Worm (Caenorhabditis elegans) whole organism, L2 larva: Measurements from ENCODE around the gene srg-38.

Experiments
- C34F6.9 ChIP-seq: fragments of 150-350 bp; optimal IDR thresholded peaks from 2 replicates; lab custom pipeline; 2014; ENCODE audit warnings: missing biosample characterization, missing genetic modification characterization
- R02D3.7 ChIP-seq: fragments of 150-350 bp; optimal IDR thresholded peaks from 2 replicates; lab custom pipeline; 2014; ENCODE audit warnings: missing biosample characterization, missing genetic modification characterization
- Y55F3AM.14 ChIP-seq: fragments of 200-800 bp; sonication (Bioruptor generic); optimal IDR thresholded peaks from 2 replicates; lab custom pipeline; 2018; ENCODE audit warnings: mild to moderate bottlenecking, missing genetic modification characterization, missing compliant biosample characterization
- ZK546.5 ChIP-seq: sonication (generic microtip); optimal IDR thresholded peaks from 2 replicates; lab custom pipeline; 2017; ENCODE audit warnings: missing biosample characterization, missing genetic modification characterization
- alr-1 ChIP-seq: fragments of 150-350 bp; optimal IDR thresholded peaks from 2 replicates; lab custom pipeline; 2014; ENCODE audit warnings: missing biosample characterization, missing genetic modification characterization
- aly-2 ChIP-seq: fragments of 150-350 bp; optimal IDR thresholded peaks from 2 replicates; lab custom pipeline; 2014; ENCODE audit warnings: missing biosample characterization, missing genetic modification characterization
- ama-1 ChIP-seq: fragments of 150-350 bp; optimal IDR thresholded peaks from 2 replicates; lab custom pipeline; 2018; ENCODE audit warnings: inconsistent platforms
- blmp-1 ChIP-seq: sonication (generic microtip); optimal IDR thresholded peaks from 2 replicates; lab custom pipeline; 2017; ENCODE audit warnings: missing genetic modification characterization, mild to moderate bottlenecking, missing compliant biosample characterization, antibody characterized with exemption, moderate library complexity; ENCODE audit not compliant: insufficient read depth
- ceh-16 ChIP-seq: fragments of 150-350 bp; optimal IDR thresholded peaks from 2 replicates; lab custom pipeline; 2014; ENCODE audit warnings: missing biosample characterization, missing genetic modification characterization
- ceh-82 ChIP-seq: fragments of 150-350 bp; optimal IDR thresholded peaks from 2 replicates; lab custom pipeline; 2014; ENCODE audit warnings: missing biosample characterization, missing genetic modification characterization
- crh-2 ChIP-seq: sonication (generic microtip); optimal IDR thresholded peaks from 2 replicates; lab custom pipeline; 2017; ENCODE audit warnings: missing biosample characterization, missing genetic modification characterization
- dmd-4 ChIP-seq: sonication (generic microtip); optimal IDR thresholded peaks from 2 replicates; lab custom pipeline; 2017; ENCODE audit warnings: missing biosample characterization, missing genetic modification characterization
- egl-27 ChIP-seq: sonication (generic microtip); optimal IDR thresholded peaks from 3 replicates; lab custom pipeline; 2017; ENCODE audit warnings: missing biosample characterization, missing genetic modification reagents, missing genetic modification characterization
- fos-1 ChIP-seq: fragments of 150-350 bp; optimal IDR thresholded peaks from 2 replicates; lab custom pipeline; 2014; ENCODE audit warnings: missing biosample characterization, missing genetic modification characterization
- gmeb-1 ChIP-seq: fragments of 150-350 bp; optimal IDR thresholded peaks from 2 replicates; lab custom pipeline; 2014; ENCODE audit warnings: missing biosample characterization, missing genetic modification characterization
- lin-11 ChIP-seq: fragments of 150-350 bp; sonication (generic microtip); optimal IDR thresholded peaks from 2 replicates; lab custom pipeline; 2014; ENCODE audit warnings: missing biosample characterization, missing genetic modification characterization, inconsistent platforms, mixed read lengths
- lin-13 ChIP-seq: fragments of 150-350 bp; optimal IDR thresholded peaks from 2 replicates; lab custom pipeline; 2014; ENCODE audit warnings: missing biosample characterization, missing genetic modification reagents, missing genetic modification characterization
- lin-39 ChIP-seq: fragments of 150-350 bp; optimal IDR thresholded peaks from 2 replicates; lab custom pipeline; 2014; ENCODE audit warnings: missing biosample characterization, missing genetic modification reagents, missing genetic modification characterization
- lsy-2 ChIP-seq, 2 experiments: fragments of 150-350 bp in 1 of 2; sonication (generic microtip) in 1 of 2; optimal IDR thresholded peaks; 2 replicates each; lab custom pipeline; 2014 to 2017; ENCODE audit warnings: missing biosample characterization in 2 of 2, missing genetic modification characterization in 2 of 2
- mab-5 ChIP-seq: fragments of 150-350 bp; optimal IDR thresholded peaks from 2 replicates; lab custom pipeline; 2014; ENCODE audit warnings: missing biosample characterization, missing genetic modification characterization
- mdl-1 ChIP-seq, 2 experiments: fragments of 150-350 bp in 1 of 2; sonication (generic microtip) in 1 of 2; optimal IDR thresholded peaks; 2 replicates each; lab custom pipeline; 2017; ENCODE audit warnings: missing biosample characterization in 2 of 2, missing genetic modification characterization in 2 of 2
- nhr-10 ChIP-seq: sonication (generic microtip); optimal IDR thresholded peaks from 2 replicates; lab custom pipeline; 2017; ENCODE audit warnings: missing biosample characterization, missing genetic modification characterization
- nhr-11 ChIP-seq: fragments of 150-350 bp; optimal IDR thresholded peaks from 2 replicates; lab custom pipeline; 2014; ENCODE audit warnings: missing biosample characterization, missing genetic modification characterization
- nhr-12 ChIP-seq: fragments of 150-350 bp; optimal IDR thresholded peaks from 2 replicates; lab custom pipeline; 2014; ENCODE audit warnings: missing biosample characterization, missing genetic modification characterization
- nhr-21 ChIP-seq: fragments of 150-350 bp; optimal IDR thresholded peaks from 2 replicates; lab custom pipeline; 2014; ENCODE audit warnings: missing biosample characterization, missing genetic modification characterization
- nhr-23 ChIP-seq: fragments of 150-350 bp; optimal IDR thresholded peaks from 2 replicates; lab custom pipeline; 2014; ENCODE audit warnings: missing biosample characterization, missing genetic modification reagents, missing genetic modification characterization
- nhr-237 ChIP-seq: fragments of 150-350 bp; optimal IDR thresholded peaks from 2 replicates; lab custom pipeline; 2014; ENCODE audit warnings: missing biosample characterization, missing genetic modification characterization
- nhr-25 ChIP-seq: fragments of 150-350 bp; sonication (generic microtip); optimal IDR thresholded peaks from 3 replicates; lab custom pipeline; 2014; ENCODE audit warnings: missing biosample characterization, missing genetic modification characterization
- nhr-6 ChIP-seq: fragments of 150-350 bp; optimal IDR thresholded peaks from 2 replicates; lab custom pipeline; 2014; ENCODE audit warnings: missing biosample characterization, missing genetic modification characterization
- sem-4 ChIP-seq: fragments of 150-350 bp; optimal IDR thresholded peaks from 2 replicates; lab custom pipeline; 2014; ENCODE audit warnings: missing biosample characterization, missing genetic modification reagents, missing genetic modification characterization
- skn-1 ChIP-seq: sonication (generic microtip); optimal IDR thresholded peaks from 2 replicates; lab custom pipeline; 2017; ENCODE audit warnings: missing biosample characterization, missing genetic modification characterization
- sma-3 ChIP-seq: sonication (generic microtip); optimal IDR thresholded peaks from 2 replicates; lab custom pipeline; 2016; ENCODE audit warnings: missing genetic modification reagents, missing genetic modification characterization, missing compliant biosample characterization
- sma-9 ChIP-seq, 2 experiments: fragments of 150-350 bp in 1 of 2; sonication (generic microtip) in 1 of 2; optimal IDR thresholded peaks; 2 replicates each; lab custom pipeline; 2014 to 2016; ENCODE audit warnings: missing genetic modification characterization in 2 of 2, mild to moderate bottlenecking in 1 of 2, missing biosample characterization in 1 of 2, missing compliant biosample characterization in 1 of 2, missing genetic modification reagents in 1 of 2, moderate library complexity in 1 of 2
- snpc-4 ChIP-seq: fragments of 150-350 bp; optimal IDR thresholded peaks from 2 replicates; lab custom pipeline; 2014; ENCODE audit warnings: missing biosample characterization, missing genetic modification characterization
- unc-55 ChIP-seq: fragments of 150-350 bp; sonication (generic microtip); optimal IDR thresholded peaks from 3 replicates; lab custom pipeline; 2014; ENCODE audit warnings: missing biosample characterization, missing genetic modification reagents, missing genetic modification characterization
- unc-62 ChIP-seq: fragments of 150-350 bp; optimal IDR thresholded peaks from 2 replicates; lab custom pipeline; 2014; ENCODE audit warnings: missing biosample characterization, missing genetic modification reagents, missing genetic modification characterization
- ztf-1 ChIP-seq: fragments of 200-800 bp; sonication (Bioruptor generic); conservative IDR thresholded peaks from 2 replicates; pipeline ENCODE4 v1.3.6; 2022; ENCODE audit warnings: missing genetic modification characterization, missing compliant biosample characterization
- ztf-11 ChIP-seq: sonication (generic microtip); optimal IDR thresholded peaks from 2 replicates; lab custom pipeline; 2017; ENCODE audit warnings: missing biosample characterization, missing genetic modification characterization
- ztf-4 ChIP-seq: fragments of 150-350 bp; optimal IDR thresholded peaks from 2 replicates; lab custom pipeline; 2014; ENCODE audit warnings: missing biosample characterization, missing genetic modification characterization

srg-38 gene

DNA sequence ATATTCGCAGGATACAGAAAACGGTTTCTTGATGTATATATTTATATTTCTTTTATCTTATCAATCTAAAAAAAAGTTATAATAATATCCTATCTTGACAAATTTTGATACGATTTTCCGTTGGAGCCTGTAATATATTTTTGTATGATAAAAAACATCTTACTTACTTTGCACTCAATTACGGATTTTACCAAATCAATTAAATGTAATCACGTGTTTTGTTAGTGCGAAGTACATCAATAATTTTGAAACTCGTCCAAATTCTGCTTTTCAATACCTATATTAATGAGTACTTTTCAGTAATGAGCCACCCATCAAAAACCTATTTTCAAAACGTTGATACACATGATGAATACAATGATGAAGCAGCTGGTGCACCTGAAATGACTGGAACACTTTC, 6.0 kb downstream of the srg-38 start, which contains the start of gene T19C4.1:
Gene T19C4.1 (plus strand): TSS at position 301 of the 400 bp plus-strand sequence.
- TF ChIP-seq dmd-4 (tag; lab: Kevin White, UChicago) (no peak), mab-5 (tag; lab: Kevin White, UChicago) (no peak), nhr-21 (tag; lab: Kevin White, UChicago) (no peak), gmeb-1 (tag; lab: Kevin White, UChicago) (no peak), C34F6.9 (tag; lab: Kevin White, UChicago) (no peak), nhr-237 (tag; lab: Kevin White, UChicago) (no peak), lin-39 (tag; lab: Kevin White, UChicago) (no peak), fos-1 (no peak), sma-9 (GFP tag; optimal IDR thresholded peaks at IDR 0.05; lab: Kevin White, UChicago) (no peak), sma-9 (tag; optimal IDR thresholded peaks at IDR 0.05; lab: Kevin White, UChicago) (no peak), ama-1 (lab: Kevin White, UChicago) (no peak), lsy-2 (tag; optimal IDR thresholded peaks at IDR 0.05; lab: Kevin White, UChicago) (no peak), ceh-82 (no peak), ztf-11 (tag; lab: Kevin White, UChicago) (no peak)
- TF ChIP-seq, all 48 proteins: peak for 0

DNA sequence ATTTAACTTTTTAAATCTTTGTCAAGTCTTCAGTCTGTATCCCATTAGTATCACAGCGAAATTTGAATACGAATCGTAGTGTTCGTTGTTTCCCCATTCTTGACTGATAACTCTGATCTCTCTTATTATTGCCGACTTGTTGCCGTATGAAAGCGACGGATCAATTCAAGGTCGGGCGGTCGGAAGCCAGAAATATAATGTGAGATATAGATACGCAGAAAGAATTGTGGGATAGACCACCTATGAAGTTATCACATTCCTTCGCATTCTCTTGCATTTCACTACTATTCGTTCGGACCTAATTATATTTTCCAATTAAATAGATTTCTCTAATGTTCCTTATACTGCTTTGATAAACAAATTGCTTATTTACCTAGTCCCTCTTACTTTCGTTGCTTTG, 6.5 kb downstream of the srg-38 start:
- TF ChIP-seq sma-3 (no peak), nhr-25 (tag; lab: Kevin White, UChicago) (peak; percentile 4)

DNA sequence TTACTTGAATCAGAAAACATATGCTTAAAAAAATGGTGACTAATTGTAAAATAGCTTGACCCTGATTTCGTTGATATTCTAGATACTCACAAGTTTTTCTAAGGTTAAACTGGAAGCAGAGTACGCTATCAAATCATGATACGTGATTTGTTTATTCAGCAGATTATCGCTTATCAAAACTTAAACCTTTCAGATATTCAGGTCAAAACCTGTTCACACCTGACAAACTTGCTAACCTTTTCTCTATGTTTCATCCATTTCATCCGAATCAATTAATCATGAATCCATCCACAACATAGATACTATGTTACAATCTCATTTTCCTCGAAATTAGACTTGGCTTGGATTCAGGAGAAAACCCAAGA, 7.7 kb downstream of the srg-38 start:
- peak; percentile 14 for TF ChIP-seq lin-13 (GFP tag; lab: Kevin White, UChicago)
- peak; percentile 84 for TF ChIP-seq nhr-21 (tag; lab: Kevin White, UChicago)
- peak; percentile 62 for TF ChIP-seq sma-3
- TF ChIP-seq nhr-25 (tag; lab: Kevin White, UChicago) = peak; percentile 74
- no peak for TF ChIP-seq Y55F3AM.14 (GFP tag; lab: Kevin White, UChicago)

DNA sequence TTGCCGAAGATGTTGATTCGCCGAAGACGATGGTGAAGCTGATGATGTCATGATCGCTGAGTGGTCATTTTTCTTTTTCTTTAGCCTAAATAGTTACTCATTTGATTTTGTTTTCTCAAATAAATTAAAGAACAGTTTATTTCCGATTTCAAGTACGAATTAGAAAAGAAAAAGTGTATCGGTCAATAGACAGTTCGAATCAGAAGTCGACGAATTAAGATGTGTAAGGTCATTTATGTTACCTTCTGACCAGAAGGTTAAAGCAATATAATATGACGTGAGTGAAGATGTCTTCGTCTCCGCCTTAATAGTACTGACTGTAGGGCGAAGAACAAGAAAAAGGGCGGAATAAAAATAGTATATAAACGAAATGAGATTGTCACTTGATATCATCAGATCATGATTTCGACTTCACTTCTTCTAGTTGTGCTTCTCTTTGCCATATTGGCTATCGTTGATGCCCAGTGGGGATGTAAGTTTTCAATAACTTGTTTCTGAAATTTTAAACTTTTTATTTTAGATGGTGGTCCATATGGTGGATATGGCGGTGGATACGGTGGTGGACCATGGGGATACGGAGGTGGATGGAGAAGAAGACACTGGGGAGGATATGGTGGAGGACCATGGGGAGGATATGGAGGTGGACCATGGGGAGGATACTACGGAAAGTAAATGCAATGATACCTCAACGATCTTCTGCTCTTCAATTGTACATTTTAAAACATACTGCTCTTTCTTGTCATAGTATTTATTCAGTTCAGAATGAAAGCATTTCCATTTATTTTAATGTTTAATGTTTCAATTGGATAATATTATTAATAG, 8.3 kb downstream of the srg-38 start, which contains the start of the genes T19C4.24 and nlp-33:
Gene T19C4.24 (minus strand): TSS at position 51 of the 822 bp plus-strand sequence.
Gene nlp-33 (plus strand): TSS at position 389 of the 822 bp plus-strand sequence.
- TF ChIP-seq C34F6.9 (tag; lab: Kevin White, UChicago) (no peak), lin-13 (GFP tag; lab: Kevin White, UChicago) (no peak), unc-62 (GFP tag; lab: Kevin White, UChicago) (no peak), ZK546.5 (tag; lab: Kevin White, UChicago) (no peak), egl-27 (tag; lab: Kevin White, UChicago) (no peak), nhr-6 (tag; lab: Kevin White, UChicago) (no peak), sma-9 (GFP tag; optimal IDR thresholded peaks at IDR 0.05; lab: Kevin White, UChicago) (peak; percentile 37), sma-9 (tag; optimal IDR thresholded peaks at IDR 0.05; lab: Kevin White, UChicago) (no peak), snpc-4 (tag; lab: Kevin White, UChicago) (no peak), alr-1 (tag; lab: Kevin White, UChicago) (no peak), ceh-16 (no peak), nhr-11 (tag; lab: Kevin White, UChicago) (no peak), sma-3 (peak; percentile 72), mab-5 (tag; lab: Kevin White, UChicago) (no peak), blmp-1 (tag; lab: Kevin White, UChicago) (peak; percentile 28), ama-1 (lab: Kevin White, UChicago) (peak; percentile 94), ztf-4 (tag; lab: Kevin White, UChicago) (no peak), lsy-2 (tag; optimal IDR thresholded peaks at IDR 0.05; lab: Kevin White, UChicago) (no peak), nhr-25 (tag; lab: Kevin White, UChicago) (peak; percentile 87), crh-2 (tag; lab: Kevin White, UChicago) (peak; percentile 4), R02D3.7 (tag; lab: Kevin White, UChicago) (no peak), nhr-21 (tag; lab: Kevin White, UChicago) (no peak), nhr-23 (tag; lab: Kevin White, UChicago) (no peak), mdl-1 (tag; optimal IDR thresholded peaks at IDR 0.05; lab: Kevin White, UChicago) (no peak), ztf-1 (GFP tag; lab: Robert Waterston, UW) (no peak), nhr-12 (tag; lab: Kevin White, UChicago) (no peak), lin-39 (tag; lab: Kevin White, UChicago) (no peak), unc-55 (GFP tag; lab: Kevin White, UChicago) (no peak), nhr-10 (tag; lab: Kevin White, UChicago) (no peak), gmeb-1 (tag; lab: Kevin White, UChicago) (no peak), aly-2 (tag; lab: Kevin White, UChicago) (no peak), nhr-237 (tag; lab: Kevin White, UChicago) (no peak), ceh-82 (no peak), sem-4 (tag; lab: Kevin White, UChicago) (no peak), Y55F3AM.14 (GFP tag; lab: Kevin White, UChicago) (no peak), lin-11 (no peak), skn-1 (tag; lab: Kevin White, UChicago) (no peak)
- TF ChIP-seq, all 48 proteins: peak for 6
